Fruit fly (Drosophila melanogaster) whole organism, embryonic: Measurements from ENCODE around the gene Hmt4-20.

ENCODE experiments used
- CG10366 ChIP-seq: fragments of 200-800 bp; sonication (Bioruptor generic); IDR thresholded peaks from 2 replicates; pipeline ENCODE4 v1.3.6; 2022; ENCODE audit warnings: missing biosample characterization, missing genetic modification characterization
- CG11504 ChIP-seq: fragments of 200-800 bp; sonication (Bioruptor generic); optimal IDR thresholded peaks from 3 replicates; lab custom pipeline; 2019; ENCODE audit warnings: missing biosample characterization, mild to moderate bottlenecking, missing genetic modification characterization, moderate library complexity
- CG12104 ChIP-seq: fragments of 200-800 bp; sonication (Bioruptor generic); optimal IDR thresholded peaks from 3 replicates; lab custom pipeline; 2016; ENCODE audit warnings: missing biosample characterization, missing genetic modification characterization
- CG12942 ChIP-seq: fragments of 200-800 bp; sonication (Bioruptor generic); optimal IDR thresholded peaks from 3 replicates; lab custom pipeline; 2016; ENCODE audit warnings: missing biosample characterization, missing genetic modification characterization
- CG14667 ChIP-seq: fragments of 200-800 bp; sonication (Bioruptor generic); IDR thresholded peaks from 2 replicates; pipeline ENCODE4 v1.3.6; 2022; ENCODE audit warnings: missing biosample characterization, missing genetic modification characterization
- CG14710 ChIP-seq: fragments of 200-800 bp; sonication (Bioruptor generic); optimal IDR thresholded peaks from 3 replicates; lab custom pipeline; 2019; ENCODE audit warnings: missing biosample characterization, mild to moderate bottlenecking, missing genetic modification characterization, moderate library complexity
- CG14860 ChIP-seq: fragments of 200-800 bp; sonication (Bioruptor generic); IDR thresholded peaks from 3 replicates; pipeline ENCODE4 v1.3.6; 2022; ENCODE audit warnings: missing biosample characterization, missing genetic modification characterization; ENCODE audit not compliant: partially characterized antibody
- CG16813 ChIP-seq: fragments of 200-800 bp; sonication (Bioruptor generic); IDR thresholded peaks from 3 replicates; pipeline ENCODE4 v1.3.6; 2022; ENCODE audit warnings: missing biosample characterization, missing genetic modification characterization; ENCODE audit not compliant: partially characterized antibody
- CG18262 ChIP-seq: fragments of 200-800 bp; optimal IDR thresholded peaks from 3 replicates; lab custom pipeline; 2019; ENCODE audit warnings: missing biosample characterization, mild to moderate bottlenecking, missing genetic modification characterization, moderate library complexity
- CG1832 ChIP-seq: fragments of 200-800 bp; sonication (Bioruptor generic); optimal IDR thresholded peaks from 2 replicates; lab custom pipeline; 2017; ENCODE audit warnings: missing biosample characterization, mild to moderate bottlenecking, missing genetic modification characterization, inconsistent platforms
- CG18764 ChIP-seq: fragments of 200-800 bp; sonication (Bioruptor generic); optimal IDR thresholded peaks from 3 replicates; lab custom pipeline; 2016; ENCODE audit warnings: missing biosample characterization, missing genetic modification characterization
- CG3163 ChIP-seq: fragments of 200-800 bp; sonication (Bioruptor generic); optimal IDR thresholded peaks from 3 replicates; lab custom pipeline; 2016; ENCODE audit warnings: missing biosample characterization, missing genetic modification characterization
- CG4424 ChIP-seq: fragments of 200-800 bp; sonication (Bioruptor generic); optimal IDR thresholded peaks from 3 replicates; lab custom pipeline; 2016; ENCODE audit warnings: missing biosample characterization, missing genetic modification characterization
- CG5245 ChIP-seq: fragments of 200-800 bp; sonication (Bioruptor generic); optimal IDR thresholded peaks from 3 replicates; lab custom pipeline; 2016; ENCODE audit warnings: missing biosample characterization, missing genetic modification characterization
- CG6791 ChIP-seq: fragments of 200-800 bp; sonication (Bioruptor generic); IDR thresholded peaks from 3 replicates; pipeline ENCODE4 v1.3.6; 2022; ENCODE audit warnings: missing biosample characterization, missing genetic modification characterization; ENCODE audit not compliant: partially characterized antibody
- CG7372 ChIP-seq: fragments of 200-800 bp; sonication (Bioruptor generic); IDR thresholded peaks from 2 replicates; pipeline ENCODE4 v1.3.6; 2022; ENCODE audit warnings: missing biosample characterization, missing genetic modification characterization
- CG7556 ChIP-seq: fragments of 200-800 bp; sonication (Bioruptor generic); optimal IDR thresholded peaks from 2 replicates; lab custom pipeline; 2017; ENCODE audit warnings: missing biosample characterization, mild to moderate bottlenecking, missing genetic modification characterization
- Fer1 ChIP-seq: fragments of 200-800 bp; sonication (Bioruptor generic); optimal IDR thresholded peaks from 2 replicates; lab custom pipeline; 2017; ENCODE audit warnings: missing biosample characterization, mild to moderate bottlenecking, missing genetic modification characterization
- Hr3 ChIP-seq: fragments of 200-800 bp; sonication (Bioruptor generic); optimal IDR thresholded peaks from 3 replicates; lab custom pipeline; 2016; ENCODE audit warnings: missing biosample characterization, missing genetic modification characterization
- Hr51 ChIP-seq, 2 experiments: fragments of 200-800 bp; sonication (Bioruptor generic); optimal IDR thresholded peaks; 2 replicates in 1 of 2; 3 replicates in 1 of 2; lab custom pipeline; 2016 to 2018; ENCODE audit warnings: missing biosample characterization in 2 of 2, missing genetic modification characterization in 2 of 2, mild to moderate bottlenecking in 1 of 2, moderate library complexity in 1 of 2
- Mes4 ChIP-seq: fragments of 200-800 bp; sonication (Bioruptor generic); optimal IDR thresholded peaks from 2 replicates; lab custom pipeline; 2016; ENCODE audit warnings: missing biosample characterization, missing genetic modification characterization
- Nf-YB ChIP-seq: fragments of 200-800 bp; sonication (Bioruptor generic); optimal IDR thresholded peaks from 3 replicates; lab custom pipeline; 2019; ENCODE audit warnings: missing biosample characterization, mild to moderate bottlenecking, missing genetic modification characterization, moderate library complexity
- Oli ChIP-seq: fragments of 200-800 bp; sonication (Bioruptor generic); optimal IDR thresholded peaks from 2 replicates; lab custom pipeline; 2018; ENCODE audit warnings: missing biosample characterization, mild to moderate bottlenecking, missing genetic modification characterization, moderate library complexity
- Scr ChIP-seq: fragments of 200-800 bp; sonication (Bioruptor generic); IDR thresholded peaks from 2 replicates; pipeline ENCODE4 v1.3.6; 2022; ENCODE audit warnings: missing biosample characterization, missing genetic modification characterization; ENCODE audit not compliant: partially characterized antibody
- Sin3A ChIP-seq: fragments of >200 bp; optimal IDR thresholded peaks from 2 replicates; lab custom pipeline; 2018
- Sry-δ ChIP-seq: fragments of 200-800 bp; sonication (Bioruptor generic); optimal IDR thresholded peaks from 2 replicates; lab custom pipeline; 2016; ENCODE audit warnings: missing biosample characterization, missing genetic modification characterization
- ara ChIP-seq: fragments of 200-800 bp; sonication (Bioruptor generic); IDR thresholded peaks from 2 replicates; pipeline ENCODE4 v1.3.6; 2022; ENCODE audit warnings: missing biosample characterization, missing genetic modification characterization
- bbx ChIP-seq: fragments of 200-800 bp; sonication (Bioruptor generic); IDR thresholded peaks from 2 replicates; pipeline ENCODE4 v1.3.6; 2022; ENCODE audit warnings: missing biosample characterization, missing genetic modification characterization; ENCODE audit not compliant: partially characterized antibody
- bowl ChIP-seq: fragments of 200-800 bp; sonication (Bioruptor generic); IDR thresholded peaks from 2 replicates; pipeline ENCODE4 v1.3.6; 2022; ENCODE audit warnings: missing biosample characterization, missing genetic modification characterization
- btn ChIP-seq: fragments of 200-800 bp; sonication (Bioruptor generic); optimal IDR thresholded peaks from 2 replicates; lab custom pipeline; 2016; ENCODE audit warnings: missing biosample characterization, missing genetic modification characterization
- dimm ChIP-seq: fragments of 200-800 bp; sonication (Bioruptor generic); IDR thresholded peaks from 2 replicates; pipeline ENCODE4 v1.3.6; 2022; ENCODE audit warnings: missing biosample characterization, missing genetic modification characterization
- disco-r ChIP-seq: fragments of 200-800 bp; sonication (Bioruptor generic); optimal IDR thresholded peaks from 2 replicates; lab custom pipeline; 2016; ENCODE audit warnings: missing biosample characterization, missing genetic modification characterization
- dpn ChIP-seq, 2 experiments: fragments of 200-800 bp; sonication (Bioruptor generic); optimal IDR thresholded peaks; 3 replicates each; lab custom pipeline; 2016; ENCODE audit warnings: missing biosample characterization in 2 of 2, missing genetic modification characterization in 2 of 2
- fd3F ChIP-seq: fragments of 200-800 bp; sonication (Bioruptor generic); optimal IDR thresholded peaks from 2 replicates; lab custom pipeline; 2018; ENCODE audit warnings: missing biosample characterization, mild to moderate bottlenecking, missing genetic modification characterization, moderate library complexity
- grau ChIP-seq: fragments of 200-800 bp; optimal IDR thresholded peaks from 3 replicates; lab custom pipeline; 2019; ENCODE audit warnings: missing biosample characterization, mild to moderate bottlenecking, missing genetic modification characterization, moderate library complexity
- jing ChIP-seq: fragments of 200-800 bp; sonication (Bioruptor generic); optimal IDR thresholded peaks from 2 replicates; lab custom pipeline; 2018; ENCODE audit warnings: missing biosample characterization, mild to moderate bottlenecking, missing genetic modification characterization
- klu ChIP-seq: fragments of 200-800 bp; sonication (Bioruptor generic); IDR thresholded peaks from 2 replicates; pipeline ENCODE4 v1.3.6; 2022; ENCODE audit warnings: missing biosample characterization, missing genetic modification characterization
- mirr ChIP-seq: fragments of 200-800 bp; sonication (Bioruptor generic); optimal IDR thresholded peaks from 3 replicates; lab custom pipeline; 2018; ENCODE audit warnings: missing biosample characterization, mild to moderate bottlenecking, missing genetic modification characterization
- nerfin-1 ChIP-seq: fragments of 200-800 bp; sonication (Bioruptor generic); optimal IDR thresholded peaks from 3 replicates; lab custom pipeline; 2019; ENCODE audit warnings: missing biosample characterization, mild to moderate bottlenecking, missing genetic modification characterization, moderate library complexity
- odd ChIP-seq: fragments of 200-800 bp; sonication (Bioruptor generic); optimal IDR thresholded peaks from 2 replicates; lab custom pipeline; 2017; ENCODE audit warnings: missing biosample characterization, mild to moderate bottlenecking, missing genetic modification characterization
- pho ChIP-seq: fragments of 200-800 bp; sonication (Bioruptor generic); optimal IDR thresholded peaks from 2 replicates; lab custom pipeline; 2016; ENCODE audit warnings: missing biosample characterization, missing genetic modification characterization
- prd ChIP-seq, 3 experiments: fragments of >200 bp in 2 of 3; fragments of 200-800 bp in 1 of 3; sonication (Bioruptor generic) in 1 of 3; optimal IDR thresholded peaks in 2 of 3; IDR thresholded peaks in 1 of 3; 2 replicates in 2 of 3; 3 replicates in 1 of 3; pipeline versions ENCODE4 v1.3.6 to Lab custom; 2017 to 2022; ENCODE audit warnings: missing biosample characterization in 1 of 3, missing genetic modification characterization in 1 of 3
- sd ChIP-seq: fragments of 200-800 bp; sonication (Bioruptor generic); optimal IDR thresholded peaks from 3 replicates; lab custom pipeline; 2018; ENCODE audit warnings: missing biosample characterization, mild to moderate bottlenecking, missing genetic modification characterization, moderate library complexity
- stwl ChIP-seq: fragments of 200-800 bp; sonication (Bioruptor generic); optimal IDR thresholded peaks from 3 replicates; lab custom pipeline; 2018; ENCODE audit warnings: missing biosample characterization, mild to moderate bottlenecking, missing genetic modification characterization, moderate library complexity
- tio ChIP-seq: fragments of 200-800 bp; sonication (Bioruptor generic); optimal IDR thresholded peaks from 2 replicates; lab custom pipeline; 2017; ENCODE audit warnings: missing biosample characterization, missing genetic modification characterization, inconsistent platforms
- tna ChIP-seq: fragments of 200-800 bp; sonication (Bioruptor generic); IDR thresholded peaks from 2 replicates; pipeline ENCODE4 v1.3.6; 2022; ENCODE audit warnings: missing biosample characterization, missing genetic modification characterization; ENCODE audit not compliant: partially characterized antibody
- vfl ChIP-seq: fragments of 200-800 bp; sonication (Bioruptor generic); optimal IDR thresholded peaks from 2 replicates; lab custom pipeline; 2016; ENCODE audit warnings: missing biosample characterization, missing genetic modification characterization
- vnd ChIP-seq: fragments of 200-800 bp; sonication (Bioruptor generic); IDR thresholded peaks from 3 replicates; pipeline ENCODE4 v1.3.6; 2022; ENCODE audit warnings: missing biosample characterization, missing genetic modification characterization; ENCODE audit not compliant: partially characterized antibody
- zfh2 ChIP-seq: fragments of 200-800 bp; sonication (Bioruptor generic); optimal IDR thresholded peaks from 2 replicates; lab custom pipeline; 2016; ENCODE audit warnings: missing biosample characterization, missing genetic modification characterization

Hmt4-20 gene

DNA sequence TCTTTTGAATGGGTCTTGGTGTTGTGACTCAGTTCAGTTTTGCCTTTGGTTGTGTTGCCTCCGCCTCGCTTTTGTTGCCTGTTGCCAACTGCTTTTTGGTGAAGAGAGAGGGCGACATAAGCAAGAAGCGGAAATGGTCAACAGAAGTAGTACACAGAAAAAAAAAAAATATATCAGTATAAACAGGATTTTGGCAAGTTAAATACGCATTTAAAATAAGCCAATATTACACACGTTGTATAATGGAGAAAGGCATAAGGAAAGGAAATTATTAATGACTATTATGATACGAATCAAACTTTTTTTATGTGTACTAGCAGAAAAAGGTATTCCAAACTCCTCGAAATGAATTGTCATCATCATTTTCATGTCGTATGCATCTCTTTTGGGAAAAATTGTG, 40.2 kb upstream of the Hmt4-20 start (continued):
- TF ChIP-seq CG18262 (tag; lab: Kevin White, UChicago) (peak; percentile 38), prd (optimal IDR thresholded peaks at IDR 0.05; lab: Kevin White, UChicago) (no peak), prd (GFP tag; IDR thresholded peaks at IDR 0.05; lab: Robert Waterston, UW) (peak; percentile 25; the same call in 1 of the 3 replicates), grau (no peak), Sry-δ (no peak), Hr51 (GFP tag; optimal IDR thresholded peaks at IDR 0.05; lab: Kevin White, UChicago) (peak in 1 of 2 experiments; percentile 10), bowl (GFP tag; lab: Robert Waterston, UW) (no peak), tio (GFP tag; lab: Kevin White, UChicago) (no peak), CG14710 (tag; lab: Kevin White, UChicago) (peak; percentile 30), pho (GFP tag; lab: Kevin White, UChicago) (no peak)

dm6 chrX:694776-695175, 38.9 kb upstream of the Hmt4-20 start:
- TF ChIP-seq CG10366 (GFP tag; lab: Robert Waterston, UW) = no peak
- TF ChIP-seq CG6791 (GFP tag; lab: Robert Waterston, UW) = peak; percentile 61; the same call in 1 of the 3 replicates
- TF ChIP-seq Mes4 (GFP tag; lab: Kevin White, UChicago) = no peak
- TF ChIP-seq CG18764 (GFP tag; lab: Kevin White, UChicago) = no peak
- TF ChIP-seq mirr = no peak
- TF ChIP-seq Oli = no peak
- no peak for TF ChIP-seq CG12942 (GFP tag; lab: Kevin White, UChicago)
- TF ChIP-seq CG1832 = no peak
- TF ChIP-seq tna (GFP tag; lab: Robert Waterston, UW) = peak; percentile 31; the same call in 1 of the 2 replicates
- TF ChIP-seq CG11504 = no peak
- no peak for TF ChIP-seq ara (GFP tag; lab: Robert Waterston, UW)
- TF ChIP-seq Scr (GFP tag; lab: Robert Waterston, UW) = peak; percentile 51; the same call in 1 of the 2 replicates
- no peak for TF ChIP-seq odd (GFP tag; lab: Kevin White, UChicago)
- TF ChIP-seq CG14667 (GFP tag; lab: Robert Waterston, UW) = no peak
- no peak for TF ChIP-seq fd3F (GFP tag; lab: Kevin White, UChicago)
- TF ChIP-seq dimm (GFP tag; lab: Robert Waterston, UW) = no peak
- TF ChIP-seq CG7556 = no peak
- TF ChIP-seq stwl (tag; lab: Kevin White, UChicago) = no peak
- no peak for TF ChIP-seq zfh2
- TF ChIP-seq Fer1 (GFP tag; lab: Kevin White, UChicago) = no peak
- TF ChIP-seq btn (GFP tag; lab: Kevin White, UChicago) = no peak
- TF ChIP-seq CG7372 = no peak
- TF ChIP-seq disco-r (GFP tag; lab: Kevin White, UChicago) = no peak
- TF ChIP-seq dpn (GFP tag; optimal IDR thresholded peaks at IDR 0.05; lab: Kevin White, UChicago) = no peak
- TF ChIP-seq bowl (GFP tag; lab: Robert Waterston, UW) = no peak
- no peak for TF ChIP-seq jing (GFP tag; lab: Kevin White, UChicago)
- TF ChIP-seq CG5245 (GFP tag; lab: Kevin White, UChicago) = no peak
- TF ChIP-seq bbx (GFP tag; lab: Robert Waterston, UW) = peak; percentile 39; the same call in 1 of the 2 replicates
- TF ChIP-seq vfl (GFP tag; lab: Kevin White, UChicago) = no peak
- TF ChIP-seq CG4424 (GFP tag; lab: Kevin White, UChicago) = no peak
- peak; percentile 77 for TF ChIP-seq CG16813
- TF ChIP-seq Hr3 (GFP tag; lab: Kevin White, UChicago) = no peak
- peak; percentile 74 for TF ChIP-seq CG14860 (GFP tag; lab: Robert Waterston, UW)
- peak; percentile 54; the same call in 1 of the 3 replicates for TF ChIP-seq vnd (GFP tag; lab: Robert Waterston, UW)
- no peak for TF ChIP-seq CG12104 (GFP tag; lab: Kevin White, UChicago)
- no peak for TF ChIP-seq nerfin-1 (tag; lab: Kevin White, UChicago)
- TF ChIP-seq CG3163 (GFP tag; lab: Kevin White, UChicago) = no peak
- TF ChIP-seq sd (tag; lab: Kevin White, UChicago) = no peak
- no peak for TF ChIP-seq Sin3A (lab: Kevin White, UChicago)
- TF ChIP-seq klu (GFP tag; lab: Robert Waterston, UW) = no peak
- no peak for TF ChIP-seq Nf-YB (GFP tag; lab: Kevin White, UChicago)
